Fruit fly (Drosophila melanogaster) whole organism, embryonic: ENCODE measurements around the gene NaPi-III.

Experiments used
- CG12942 ChIP-seq: fragments of 200-800 bp; sonication (Bioruptor generic); optimal IDR thresholded peaks from 3 replicates; lab custom pipeline; 2016; ENCODE audit warnings: missing biosample characterization, missing genetic modification characterization
- CG3065 ChIP-seq: fragments of 200-800 bp; sonication (Bioruptor generic); optimal IDR thresholded peaks from 2 replicates; lab custom pipeline; 2016; ENCODE audit warnings: missing biosample characterization, missing genetic modification characterization
- CG6854 ChIP-seq: fragments of 200-800 bp; sonication (Bioruptor generic); optimal IDR thresholded peaks from 3 replicates; lab custom pipeline; 2017; ENCODE audit warnings: missing biosample characterization, mild to moderate bottlenecking, missing genetic modification characterization
- Dp ChIP-seq: fragments of 200-800 bp; sonication (Bioruptor generic); optimal IDR thresholded peaks from 2 replicates; lab custom pipeline; 2018; ENCODE audit warnings: missing biosample characterization, mild to moderate bottlenecking, missing genetic modification characterization, moderate library complexity
- HLHmδ ChIP-seq: fragments of 200-800 bp; sonication (Bioruptor generic); optimal IDR thresholded peaks from 2 replicates; lab custom pipeline; 2018; ENCODE audit warnings: missing biosample characterization, mild to moderate bottlenecking, missing genetic modification characterization, moderate library complexity
- Scr ChIP-seq: fragments of 200-800 bp; sonication (Bioruptor generic); IDR thresholded peaks from 2 replicates; pipeline ENCODE4 v1.3.6; 2022; ENCODE audit warnings: missing biosample characterization, missing genetic modification characterization; ENCODE audit not compliant: partially characterized antibody
- Sry-δ ChIP-seq: fragments of 200-800 bp; sonication (Bioruptor generic); optimal IDR thresholded peaks from 2 replicates; lab custom pipeline; 2016; ENCODE audit warnings: missing biosample characterization, missing genetic modification characterization
- fd102C ChIP-seq: fragments of 200-800 bp; sonication (Bioruptor generic); optimal IDR thresholded peaks from 2 replicates; lab custom pipeline; 2018; ENCODE audit warnings: missing biosample characterization, mild to moderate bottlenecking, missing genetic modification characterization, moderate library complexity
- otp ChIP-seq: fragments of 200-800 bp; sonication (Bioruptor generic); IDR thresholded peaks from 3 replicates; pipeline ENCODE4, ENCODE4 v1.3.6; 2022; ENCODE audit warnings: missing biosample characterization, missing genetic modification characterization
- schlank ChIP-seq: fragments of 200-800 bp; sonication (Bioruptor generic); optimal IDR thresholded peaks from 2 replicates; lab custom pipeline; 2018; ENCODE audit warnings: missing biosample characterization, mild to moderate bottlenecking, missing genetic modification characterization
- sd ChIP-seq: fragments of 200-800 bp; sonication (Bioruptor generic); optimal IDR thresholded peaks from 3 replicates; lab custom pipeline; 2018; ENCODE audit warnings: missing biosample characterization, mild to moderate bottlenecking, missing genetic modification characterization, moderate library complexity
- slbo ChIP-seq: fragments of 200-800 bp; sonication (Bioruptor generic); IDR thresholded peaks from 2 replicates; pipeline ENCODE4 v1.3.6; 2022; ENCODE audit warnings: missing biosample characterization, missing genetic modification characterization
- wdn ChIP-seq: fragments of 200-800 bp; sonication (Bioruptor generic); IDR thresholded peaks from 2 replicates; pipeline ENCODE4 v1.3.6; 2022; ENCODE audit warnings: missing biosample characterization, missing genetic modification characterization

dm6 chr3L:11155380-11155779 lies 32.2 kb downstream of the NaPi-III start:
- no peak for TF ChIP-seq fd102C (GFP tag; lab: Kevin White, UChicago)
- TF ChIP-seq sd (tag; lab: Kevin White, UChicago): no peak
- no peak for TF ChIP-seq HLHmδ (GFP tag; lab: Kevin White, UChicago)
- no peak; the same call in 1 of the 2 replicates for TF ChIP-seq slbo (GFP tag; lab: Robert Waterston, UW)
- no peak for TF ChIP-seq CG6854 (GFP tag; lab: Kevin White, UChicago)
- TF ChIP-seq schlank (tag; lab: Kevin White, UChicago): no peak
- TF ChIP-seq Scr (GFP tag; lab: Robert Waterston, UW): no peak
- TF ChIP-seq otp: no peak
- no peak for TF ChIP-seq wdn (GFP tag; lab: Robert Waterston, UW)
- no peak for TF ChIP-seq CG3065 (GFP tag; lab: Kevin White, UChicago)
- TF ChIP-seq Sry-δ (GFP tag; lab: Kevin White, UChicago): no peak
- no peak for TF ChIP-seq CG12942 (GFP tag; lab: Kevin White, UChicago)
- no peak for TF ChIP-seq Dp (GFP tag; lab: Kevin White, UChicago)
